Fruit fly (Drosophila melanogaster): ENCODE results near the gene CG3198.

dm6 chrX:6678635-6679501 is 5.1 kb upstream of the CG3198 start, which contains the start of gene ND-ASHI:
- peak; percentile 94 to 95 for TF ChIP-seq salr (GFP tag; optimal IDR thresholded peaks at IDR 0.05)
- TF ChIP-seq Sox15 (GFP tag; optimal IDR thresholded peaks at IDR 0.05): peak; percentile 94
- TF ChIP-seq CG15336 (GFP tag; IDR thresholded peaks at IDR 0.05): peak; percentile 98
- peak; percentile 95 for TF ChIP-seq CG16779 (tag; optimal IDR thresholded peaks at IDR 0.05)
- TF ChIP-seq Blimp-1 (GFP tag; optimal IDR thresholded peaks at IDR 0.05): peak; percentile 85
- peak; percentile 97 for TF ChIP-seq CG34406 (GFP tag; optimal IDR thresholded peaks at IDR 0.05)
- peak; percentile 95 for TF ChIP-seq CG11294 (GFP tag; IDR thresholded peaks at IDR 0.05)
- TF ChIP-seq OdsH (GFP tag; optimal IDR thresholded peaks at IDR 0.05): peak; percentile 97
- peak; percentile 95 for TF ChIP-seq CG6854 (GFP tag; optimal IDR thresholded peaks at IDR 0.05)

Measured in whole organism, prepupa.